Worm (Caenorhabditis elegans): ENCODE data around the gene clec-127.

- TF ChIP-seq dao-5 (tag; optimal IDR thresholded peaks at IDR 0.05) (no peak), W03F9.2 (tag; optimal IDR thresholded peaks at IDR 0.05) (no peak)
These were observed 47.8 kb downstream of the clec-127 start, which contains the start of gene W09G10.9 for ce11 chrII:3520988-3521850.
